Worm (Caenorhabditis elegans): ENCODE data around the gene Y5F2A.4.
A peak's percentile ranks its signal among the peaks of the same experiment; 100 is the strongest.

Y5F2A.4 gene

ce11 chrIV:11110995-11111619, 32.7 kb upstream of the Y5F2A.4 start, which contains the start of gene rps-5 (continued):
- TF ChIP-seq dmd-4 (tag; optimal IDR thresholded peaks at IDR 0.05), result no peak
- TF ChIP-seq gmeb-1 (tag; optimal IDR thresholded peaks at IDR 0.05), result peak; percentile 78
- TF ChIP-seq egl-27 (tag; optimal IDR thresholded peaks at IDR 0.05), result no peak
- no peak for TF ChIP-seq peb-1 (tag; optimal IDR thresholded peaks at IDR 0.05)

- TF ChIP-seq unc-39 (tag; optimal IDR thresholded peaks at IDR 0.05), result no peak
- TF ChIP-seq lsy-2 (tag; optimal IDR thresholded peaks at IDR 0.05), result peak in 1 of 2 experiments; percentile 7
Observed at ce11 chrIV:11109771-11110170, 31.4 kb upstream of the Y5F2A.4 start, which contains the start of gene pigk-1. Gene pigk-1 (minus strand): TSS chrIV:11110018.

- no peak for TF ChIP-seq nhr-11 (tag; optimal IDR thresholded peaks at IDR 0.05)
- TF ChIP-seq mbf-1 (tag; optimal IDR thresholded peaks at IDR 0.05), result no peak
- TF ChIP-seq F13H6.1 (tag; optimal IDR thresholded peaks at IDR 0.05), result no peak
- TF ChIP-seq egl-27 (tag; optimal IDR thresholded peaks at IDR 0.05), result no peak
- TF ChIP-seq gmeb-1 (tag; optimal IDR thresholded peaks at IDR 0.05), result no peak
- no peak for TF ChIP-seq nhr-237 (tag; optimal IDR thresholded peaks at IDR 0.05)
- TF ChIP-seq sma-3 (GFP tag; optimal IDR thresholded peaks at IDR 0.05), result no peak
- TF ChIP-seq ztf-1 (GFP tag; conservative IDR thresholded peaks at IDR 0.05), result no peak
- no peak for TF ChIP-seq dmd-4 (tag; optimal IDR thresholded peaks at IDR 0.05)
- no peak for TF ChIP-seq nhr-12 (tag; optimal IDR thresholded peaks at IDR 0.05)
- no peak for TF ChIP-seq unc-62 (GFP tag; optimal IDR thresholded peaks at IDR 0.05)
- no peak for TF ChIP-seq nhr-10 (tag; optimal IDR thresholded peaks at IDR 0.05)
- no peak for TF ChIP-seq ama-1 (optimal IDR thresholded peaks at IDR 0.05)
- no peak for TF ChIP-seq blmp-1 (tag; optimal IDR thresholded peaks at IDR 0.05; ENCODE audit: insufficient read depth)
- TF ChIP-seq ceh-16 (tag; optimal IDR thresholded peaks at IDR 0.05), result no peak
- no peak for TF ChIP-seq mab-5 (tag; optimal IDR thresholded peaks at IDR 0.05)
- no peak for TF ChIP-seq lin-13 (GFP tag; optimal IDR thresholded peaks at IDR 0.05)
- no peak for TF ChIP-seq peb-1 (tag; optimal IDR thresholded peaks at IDR 0.05)
- TF ChIP-seq zag-1 (tag; optimal IDR thresholded peaks at IDR 0.05), result no peak
- TF ChIP-seq sma-9 (GFP tag; optimal IDR thresholded peaks at IDR 0.05), result no peak
- TF ChIP-seq sma-9 (tag; optimal IDR thresholded peaks at IDR 0.05), result no peak
Observed at ce11 chrIV:11105724-11106123, 27.3 kb upstream of the Y5F2A.4 start, which contains the start of gene srlf-24. Gene srlf-24 (minus strand): TSS chrIV:11105824.

ce11 chrIV:11103501-11103900, 25.1 kb upstream of the Y5F2A.4 start:
- TF ChIP-seq ztf-4 (tag; optimal IDR thresholded peaks at IDR 0.05) (no peak), unc-55 (GFP tag; optimal IDR thresholded peaks at IDR 0.05) (no peak), nhr-6 (tag; optimal IDR thresholded peaks at IDR 0.05) (no peak), sma-3 (GFP tag; optimal IDR thresholded peaks at IDR 0.05) (no peak), sem-4 (tag; optimal IDR thresholded peaks at IDR 0.05) (no peak), peb-1 (tag; optimal IDR thresholded peaks at IDR 0.05) (no peak), unc-39 (tag; optimal IDR thresholded peaks at IDR 0.05) (no peak), ceh-16 (tag; optimal IDR thresholded peaks at IDR 0.05) (no peak), egl-27 (tag; optimal IDR thresholded peaks at IDR 0.05) (no peak), mdl-1 (tag; optimal IDR thresholded peaks at IDR 0.05) (no peak), ama-1 (optimal IDR thresholded peaks at IDR 0.05) (no peak)

- TF ChIP-seq nhr-6 (tag; optimal IDR thresholded peaks at IDR 0.05), result no peak
- TF ChIP-seq skn-1 (tag; optimal IDR thresholded peaks at IDR 0.05), result no peak
- no peak for TF ChIP-seq sem-4 (tag; optimal IDR thresholded peaks at IDR 0.05)
- TF ChIP-seq lin-13 (GFP tag; optimal IDR thresholded peaks at IDR 0.05), result no peak
- no peak for TF ChIP-seq lsy-2 (tag; optimal IDR thresholded peaks at IDR 0.05)
- no peak for TF ChIP-seq nhr-12 (tag; optimal IDR thresholded peaks at IDR 0.05)
- TF ChIP-seq ztf-1 (GFP tag; conservative IDR thresholded peaks at IDR 0.05), result no peak
- no peak for TF ChIP-seq peb-1 (tag; optimal IDR thresholded peaks at IDR 0.05)
- no peak for TF ChIP-seq F13H6.1 (tag; optimal IDR thresholded peaks at IDR 0.05)
- no peak for TF ChIP-seq C34F6.9 (tag; optimal IDR thresholded peaks at IDR 0.05)
- no peak for TF ChIP-seq sma-9 (GFP tag; optimal IDR thresholded peaks at IDR 0.05)
- TF ChIP-seq sma-9 (tag; optimal IDR thresholded peaks at IDR 0.05), result no peak
- no peak for TF ChIP-seq ceh-16 (tag; optimal IDR thresholded peaks at IDR 0.05)
Observed at ce11 chrIV:11102608-11103007, 24.2 kb upstream of the Y5F2A.4 start, which contains the start of gene srlf-17. Gene srlf-17 (minus strand): TSS chrIV:11102708.

- TF ChIP-seq ceh-82 (tag; optimal IDR thresholded peaks at IDR 0.05) (no peak), fos-1 (tag; optimal IDR thresholded peaks at IDR 0.05) (no peak), aly-2 (tag; optimal IDR thresholded peaks at IDR 0.05) (no peak), ztf-1 (GFP tag; conservative IDR thresholded peaks at IDR 0.05) (no peak), sem-4 (tag; optimal IDR thresholded peaks at IDR 0.05) (no peak), lin-39 (tag; optimal IDR thresholded peaks at IDR 0.05) (no peak)
Observed at ce11 chrIV:11101383-11101782, 23.0 kb upstream of the Y5F2A.4 start, which contains the start of gene srlf-18. Gene srlf-18 (minus strand): TSS chrIV:11101483.
